Fruit fly (Drosophila melanogaster): ENCODE data around the gene CG7231.

DNA sequence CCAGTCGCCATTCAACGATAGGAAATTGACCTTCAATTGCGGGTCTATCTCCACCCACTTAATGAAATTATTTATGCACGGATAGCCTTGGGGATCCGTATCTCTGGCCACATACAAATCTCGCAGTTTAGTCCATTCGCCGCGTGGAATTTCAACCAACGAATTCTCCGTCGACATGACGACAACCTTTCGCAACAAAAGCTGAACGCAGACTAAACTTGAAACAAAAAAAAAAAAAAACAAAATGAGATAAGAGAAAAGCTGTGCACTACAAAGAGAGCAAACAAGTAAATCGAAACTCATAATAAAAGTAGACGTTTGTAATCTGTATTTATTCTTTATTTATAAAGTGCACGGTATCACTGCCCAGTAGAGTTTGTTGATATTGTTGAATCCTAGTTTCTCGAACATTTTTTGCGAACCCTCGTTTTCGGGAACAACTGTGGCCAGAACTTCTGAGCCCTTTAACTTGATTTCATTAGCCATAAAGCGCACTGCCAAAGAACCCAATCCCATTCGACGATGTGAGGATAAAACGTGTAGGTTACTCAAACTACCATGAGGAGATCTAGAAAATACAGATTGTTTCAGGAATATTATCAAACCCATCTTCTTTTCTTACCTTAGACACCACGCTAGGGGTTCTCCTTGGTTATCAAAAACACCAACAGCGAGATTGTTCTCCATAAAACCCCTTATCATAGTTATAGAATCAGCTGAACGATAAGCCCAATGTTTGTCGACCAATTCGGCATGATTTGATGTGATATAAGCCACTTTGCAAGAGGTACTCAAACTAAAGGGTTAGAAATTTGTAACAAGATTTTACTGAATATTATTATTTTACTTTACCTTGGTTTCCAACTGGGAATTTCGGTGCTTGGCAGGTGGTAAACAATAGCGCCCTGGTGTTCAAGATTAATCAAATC lies 25.8 kb downstream of the CG7231 start, which contains the start of gene CG12560:
- TF ChIP-seq CG14711 (tag; optimal IDR thresholded peaks at IDR 0.05) (no peak), cnc (optimal IDR thresholded peaks at IDR 0.05) (no peak), tj (GFP tag; optimal IDR thresholded peaks at IDR 0.05) (peak; percentile 32), CG12768 (GFP tag; optimal IDR thresholded peaks at IDR 0.05) (peak; percentile 28), kay (GFP tag; ENCODE audit: borderline replicate concordance) (no peak)

Data from whole organism, adult.